Worm (Caenorhabditis elegans) whole organism, midembryonic: Measurements from ENCODE around the gene F43C11.1.

Experiments used
- flt-1 ChIP-seq: fragments of 200-800 bp; sonication (Bioruptor generic); IDR thresholded peaks from 2 replicates; pipeline ENCODE4 v1.3.6; 2022; ENCODE audit warnings: missing genetic modification characterization, missing compliant biosample characterization
- med-1 ChIP-seq: sonication (generic microtip); optimal IDR thresholded peaks from 2 replicates; lab custom pipeline; 2017; ENCODE audit warnings: missing genetic modification characterization, mild to moderate bottlenecking, missing compliant biosample characterization, antibody characterized with exemption, missing genetic modification reagents; ENCODE audit not compliant: insufficient read depth
- tab-1 ChIP-seq: fragments of 200-800 bp; sonication (Bioruptor generic); IDR thresholded peaks from 2 replicates; pipeline ENCODE4 v1.3.6; 2022; ENCODE audit warnings: missing genetic modification characterization, missing compliant biosample characterization

DNA sequence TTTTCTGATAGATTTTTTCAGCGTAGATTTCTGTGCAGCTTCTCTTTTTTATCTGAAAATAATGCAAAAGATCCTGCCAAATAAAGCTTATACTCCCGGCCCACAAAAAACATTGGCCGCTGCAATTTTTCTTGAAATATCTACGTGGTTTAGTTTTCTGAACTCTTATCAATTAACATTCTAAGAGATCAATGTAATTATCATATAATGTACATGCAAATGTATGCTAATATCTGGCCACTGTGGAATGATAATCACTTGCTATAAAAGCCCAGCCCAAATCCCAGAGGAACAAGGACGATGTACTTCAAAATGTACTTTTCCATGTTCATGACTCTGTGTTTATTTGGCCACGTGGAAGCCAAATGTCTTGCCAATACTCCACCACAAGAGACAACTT lies 2.4 kb upstream of the F43C11.1 start, which contains the start of gene F43C11.2:
- TF ChIP-seq med-1 (GFP tag; lab: Kevin White, UChicago) (no peak), flt-1 (GFP tag; lab: Robert Waterston, UW) (no peak), tab-1 (GFP tag; lab: Robert Waterston, UW) (no peak)
